Worm (Caenorhabditis elegans) whole organism, mixed stage, embryonic: Measurements from ENCODE around the gene Y46C8AL.11.
"Not testable (repeated sequence)": the region's sequence is repeated elsewhere in the genome, so short reads cannot be mapped to it uniquely, and the experiment has no call there.

Experiments
- blmp-1 ChIP-seq: fragments of 150-350 bp; optimal IDR thresholded peaks from 2 replicates; lab custom pipeline; 2014; ENCODE audit warnings: missing biosample characterization, missing genetic modification characterization
- cnd-1 ChIP-seq: fragments of 200-800 bp; sonication (Bioruptor generic); optimal IDR thresholded peaks from 2 replicates; lab custom pipeline; 2018; ENCODE audit warnings: mild to moderate bottlenecking, missing genetic modification characterization, missing compliant biosample characterization
- flh-1 ChIP-seq: fragments of 200-800 bp; sonication (Bioruptor generic); optimal IDR thresholded peaks from 2 replicates; lab custom pipeline; 2018; ENCODE audit warnings: mild to moderate bottlenecking, missing genetic modification characterization, moderate library complexity, missing compliant biosample characterization
- lin-13 ChIP-seq: fragments of 150-350 bp; optimal IDR thresholded peaks from 2 replicates; lab custom pipeline; 2014; ENCODE audit warnings: missing biosample characterization, missing genetic modification characterization
- nhr-76 ChIP-seq: sonication (generic microtip); optimal IDR thresholded peaks from 2 replicates; lab custom pipeline; 2017; ENCODE audit warnings: missing biosample characterization, missing genetic modification characterization
- snpc-4 ChIP-seq: fragments of 150-350 bp; optimal IDR thresholded peaks from 2 replicates; lab custom pipeline; 2014; ENCODE audit warnings: missing biosample characterization, missing genetic modification characterization
- sptf-1 ChIP-seq: sonication (generic microtip); optimal IDR thresholded peaks from 2 replicates; lab custom pipeline; 2017; ENCODE audit warnings: mild to moderate bottlenecking, missing genetic modification characterization, moderate library complexity, missing compliant biosample characterization
- unc-120 ChIP-seq: sonication (generic microtip); optimal IDR thresholded peaks from 2 replicates; lab custom pipeline; 2017; ENCODE audit warnings: missing genetic modification characterization, missing compliant biosample characterization; ENCODE audit not compliant: poor library complexity, severe bottlenecking
- ztf-11 ChIP-seq: fragments of 150-350 bp; optimal IDR thresholded peaks from 2 replicates; lab custom pipeline; 2014; ENCODE audit warnings: missing biosample characterization, missing genetic modification characterization

- not testable (repeated sequence) for TF ChIP-seq lin-13; ztf-11 (tag; lab: Kevin White, UChicago); cnd-1 (tag; lab: Kevin White, UChicago); snpc-4 (tag; lab: Kevin White, UChicago); unc-120 (tag; lab: Kevin White, UChicago); nhr-76 (tag; lab: Kevin White, UChicago); flh-1; sptf-1 (tag; lab: Kevin White, UChicago); blmp-1 (tag; lab: Kevin White, UChicago)
Measured at ce11 chrIV:3932408-3932807, 10.7 kb upstream of the Y46C8AL.11 start, which contains the start of gene clec-70.
